Worm (Caenorhabditis elegans) whole organism, L1 larva: ENCODE results near the gene EEED8.13.

Source experiments
- C04F5.9 ChIP-seq: sonication (generic microtip); optimal IDR thresholded peaks from 2 replicates; lab custom pipeline; 2016; ENCODE audit warnings: missing genetic modification characterization, missing compliant biosample characterization
- C16A3.4 ChIP-seq: fragments of 150-350 bp; optimal IDR thresholded peaks from 2 replicates; lab custom pipeline; 2014; ENCODE audit warnings: missing biosample characterization, missing genetic modification characterization
- C34B4.2 ChIP-seq: sonication (generic microtip); optimal IDR thresholded peaks from 2 replicates; lab custom pipeline; 2017; ENCODE audit warnings: mild to moderate bottlenecking, missing genetic modification characterization, missing compliant biosample characterization
- F16B12.6 ChIP-seq: fragments of 150-350 bp; optimal IDR thresholded peaks from 2 replicates; lab custom pipeline; 2014; ENCODE audit warnings: missing biosample characterization, missing genetic modification characterization
- aha-1 ChIP-seq: fragments of 150-350 bp; optimal IDR thresholded peaks from 2 replicates; lab custom pipeline; 2014; ENCODE audit warnings: missing biosample characterization, missing genetic modification characterization
- alr-1 ChIP-seq: fragments of 200-800 bp; sonication (Bioruptor generic); optimal IDR thresholded peaks from 2 replicates; lab custom pipeline; 2018; ENCODE audit warnings: borderline replicate concordance, mild to moderate bottlenecking, missing genetic modification characterization, missing compliant biosample characterization
- ama-1 ChIP-seq: fragments of 150-350 bp; optimal IDR thresholded peaks from 2 replicates; lab custom pipeline; 2014
- ceh-63 ChIP-seq: fragments of 200-800 bp; sonication (Bioruptor generic); optimal IDR thresholded peaks from 2 replicates; lab custom pipeline; 2018; ENCODE audit warnings: mild to moderate bottlenecking, missing genetic modification characterization, missing compliant biosample characterization
- ceh-8 ChIP-seq: fragments of 200-800 bp; sonication (Bioruptor generic); optimal IDR thresholded peaks from 2 replicates; lab custom pipeline; 2018; ENCODE audit warnings: mild to moderate bottlenecking, missing genetic modification characterization, moderate library complexity, missing compliant biosample characterization
- ceh-82 ChIP-seq, 3 experiments: fragments of 150-350 bp in 1 of 3; sonication (generic microtip) in 2 of 3; optimal IDR thresholded peaks; 2 replicates each; lab custom pipeline; 2014 to 2017; ENCODE audit warnings: missing biosample characterization in 3 of 3, missing genetic modification characterization in 3 of 3
- dsc-1 ChIP-seq: sonication (generic microtip); optimal IDR thresholded peaks from 2 replicates; lab custom pipeline; 2016; ENCODE audit warnings: mild to moderate bottlenecking, missing genetic modification characterization, missing compliant biosample characterization
- efl-1 ChIP-seq, 4 experiments: fragments of 150-350 bp; optimal IDR thresholded peaks in 3 of 4; peaks in 1 of 4; 1 replicate in 1 of 4; 2 replicates in 3 of 4; lab custom pipeline; 2014; ENCODE audit warnings: missing biosample characterization in 2 of 4, missing genetic modification characterization in 2 of 4, missing genetic modification reagents in 2 of 4
- efl-3 ChIP-seq: fragments of 200-800 bp; sonication (Bioruptor generic); optimal IDR thresholded peaks from 2 replicates; lab custom pipeline; 2018; ENCODE audit warnings: mild to moderate bottlenecking, missing genetic modification characterization, missing compliant biosample characterization
- elt-2 ChIP-seq: sonication (generic microtip); optimal IDR thresholded peaks from 2 replicates; lab custom pipeline; 2016; ENCODE audit warnings: missing genetic modification characterization, mild to moderate bottlenecking, inconsistent platforms, missing compliant biosample characterization, missing genetic modification reagents
- elt-3 ChIP-seq, 6 experiments: fragments of 150-350 bp in 1 of 6; sonication (generic microtip); optimal IDR thresholded peaks; 2 replicates each; lab custom pipeline; 2017 to 2018; ENCODE audit warnings: missing biosample characterization in 6 of 6, missing genetic modification characterization in 6 of 6, inconsistent platforms in 1 of 6
- ets-5 ChIP-seq: fragments of 200-800 bp; sonication (Bioruptor generic); IDR thresholded peaks from 2 replicates; pipeline ENCODE4 v1.3.6; 2022; ENCODE audit warnings: missing genetic modification characterization, missing compliant biosample characterization
- fos-1 ChIP-seq: fragments of 150-350 bp; optimal IDR thresholded peaks from 2 replicates; lab custom pipeline; 2014; ENCODE audit warnings: missing biosample characterization, missing genetic modification characterization
- grh-1 ChIP-seq: fragments of 200-800 bp; sonication (Bioruptor generic); IDR thresholded peaks from 2 replicates; pipeline ENCODE4 v1.3.6; 2022; ENCODE audit warnings: missing genetic modification reagents, missing genetic modification characterization, missing compliant biosample characterization
- jun-1 ChIP-seq: fragments of 150-350 bp; optimal IDR thresholded peaks from 2 replicates; lab custom pipeline; 2014; ENCODE audit warnings: missing biosample characterization, missing genetic modification reagents, missing genetic modification characterization
- lin-13 ChIP-seq: fragments of 150-350 bp; optimal IDR thresholded peaks from 2 replicates; lab custom pipeline; 2014; ENCODE audit warnings: missing biosample characterization, missing genetic modification reagents, missing genetic modification characterization
- lin-14 ChIP-seq: fragments of 200-800 bp; sonication (Bioruptor generic); optimal IDR thresholded peaks from 2 replicates; lab custom pipeline; 2018; ENCODE audit warnings: mild to moderate bottlenecking, missing genetic modification characterization, moderate library complexity, missing compliant biosample characterization
- lin-15B ChIP-seq: fragments of 150-350 bp; sonication (generic microtip); optimal IDR thresholded peaks from 3 replicates; lab custom pipeline; 2014; ENCODE audit warnings: missing biosample characterization, missing genetic modification characterization
- lin-39 ChIP-seq: fragments of 150-350 bp; optimal IDR thresholded peaks from 2 replicates; lab custom pipeline; 2014; ENCODE audit warnings: missing biosample characterization, missing genetic modification reagents, missing genetic modification characterization
- lir-3 ChIP-seq: sonication (generic microtip); optimal IDR thresholded peaks from 2 replicates; lab custom pipeline; 2016; ENCODE audit warnings: mild to moderate bottlenecking, missing genetic modification characterization, moderate library complexity, missing compliant biosample characterization; ENCODE audit not compliant: poor library complexity
- lsy-2 ChIP-seq, 2 experiments: fragments of 150-350 bp; optimal IDR thresholded peaks; 2 replicates each; lab custom pipeline; 2014; ENCODE audit warnings: missing biosample characterization in 2 of 2, missing genetic modification characterization in 2 of 2
- mab-9 ChIP-seq: fragments of 200-800 bp; sonication (Bioruptor generic); IDR thresholded peaks from 2 replicates; pipeline ENCODE4 v1.3.6; 2022; ENCODE audit warnings: missing genetic modification reagents, missing genetic modification characterization, missing compliant biosample characterization
- mef-2 ChIP-seq: fragments of 150-350 bp; optimal IDR thresholded peaks from 2 replicates; lab custom pipeline; 2014; ENCODE audit warnings: missing biosample characterization, missing genetic modification characterization
- nhr-11 ChIP-seq: fragments of 150-350 bp; optimal IDR thresholded peaks from 2 replicates; lab custom pipeline; 2014; ENCODE audit warnings: missing biosample characterization, missing genetic modification characterization
- nhr-20 ChIP-seq: sonication (generic microtip); optimal IDR thresholded peaks from 2 replicates; lab custom pipeline; 2016; ENCODE audit warnings: mild to moderate bottlenecking, missing genetic modification characterization, missing compliant biosample characterization
- nhr-28 ChIP-seq: fragments of 150-350 bp; optimal IDR thresholded peaks from 2 replicates; lab custom pipeline; 2014; ENCODE audit warnings: missing biosample characterization, missing genetic modification characterization
- nhr-47 ChIP-seq: sonication (generic microtip); optimal IDR thresholded peaks from 2 replicates; lab custom pipeline; 2016; ENCODE audit warnings: mild to moderate bottlenecking, missing genetic modification characterization, moderate library complexity, missing compliant biosample characterization
- nhr-71 ChIP-seq: sonication (generic microtip); optimal IDR thresholded peaks from 2 replicates; lab custom pipeline; 2016; ENCODE audit warnings: mild to moderate bottlenecking, missing genetic modification characterization, moderate library complexity, missing compliant biosample characterization
- nhr-84 ChIP-seq: sonication (generic microtip); optimal IDR thresholded peaks from 2 replicates; lab custom pipeline; 2017; ENCODE audit warnings: missing biosample characterization, missing genetic modification characterization
- nhr-85 ChIP-seq: sonication (generic microtip); peaks from one replicate; lab custom pipeline; 2016; ENCODE audit warnings: missing genetic modification characterization, inconsistent platforms, missing compliant biosample characterization
- nhr-90 ChIP-seq: sonication (generic microtip); optimal IDR thresholded peaks from 2 replicates; lab custom pipeline; 2016; ENCODE audit warnings: mild to moderate bottlenecking, missing genetic modification characterization, missing compliant biosample characterization; ENCODE audit not compliant: poor library complexity
- rnt-1 ChIP-seq: sonication (generic microtip); optimal IDR thresholded peaks from 2 replicates; lab custom pipeline; 2016; ENCODE audit warnings: mild to moderate bottlenecking, missing genetic modification characterization, moderate library complexity, missing compliant biosample characterization
- skn-1 ChIP-seq: fragments of 150-350 bp; optimal IDR thresholded peaks from 2 replicates; lab custom pipeline; 2014; ENCODE audit warnings: missing biosample characterization, missing genetic modification characterization
- snpc-4 ChIP-seq: fragments of 150-350 bp; optimal IDR thresholded peaks from 2 replicates; lab custom pipeline; 2014; ENCODE audit warnings: missing biosample characterization, missing genetic modification characterization
- sup-37 ChIP-seq: fragments of 200-800 bp; sonication (Bioruptor generic); optimal IDR thresholded peaks from 2 replicates; lab custom pipeline; 2018; ENCODE audit warnings: mild to moderate bottlenecking, missing genetic modification characterization, missing compliant biosample characterization
- unc-86 ChIP-seq: sonication (generic microtip); optimal IDR thresholded peaks from 2 replicates; lab custom pipeline; 2016; ENCODE audit warnings: missing genetic modification characterization, missing compliant biosample characterization
- xbp-1 ChIP-seq: sonication (generic microtip); optimal IDR thresholded peaks from 2 replicates; lab custom pipeline; 2016; ENCODE audit warnings: missing genetic modification characterization, missing compliant biosample characterization
- zag-1 ChIP-seq: fragments of 150-350 bp; optimal IDR thresholded peaks from 2 replicates; lab custom pipeline; 2014; ENCODE audit warnings: missing biosample characterization, missing genetic modification characterization
- zip-4 ChIP-seq: fragments of 200-800 bp; sonication (Bioruptor generic); optimal IDR thresholded peaks from 2 replicates; lab custom pipeline; 2018; ENCODE audit warnings: mild to moderate bottlenecking, missing genetic modification characterization, moderate library complexity, missing compliant biosample characterization

The EEED8.13 gene

ce11 chrII:5373275-5374047 lies 38.9 kb downstream of the EEED8.13 start, which contains the start of the genes agt-2 and F09E5.3 (continued):
- TF ChIP-seq zip-4 (GFP tag; lab: Kevin White, UChicago), result peak; percentile 81
- peak; percentile 88 for TF ChIP-seq mab-9 (GFP tag; lab: Robert Waterston, UW)
- no peak for TF ChIP-seq nhr-84 (tag; lab: Kevin White, UChicago)
- TF ChIP-seq lin-13, result peak; percentile 88
- peak; percentile 92 to 95 (median 93) for TF ChIP-seq ceh-82 (tag; optimal IDR thresholded peaks at IDR 0.05; lab: Kevin White, UChicago)
- no peak for TF ChIP-seq ceh-63 (GFP tag; lab: Kevin White, UChicago)
- peak; percentile 87 for TF ChIP-seq grh-1 (GFP tag; lab: Robert Waterston, UW)
- TF ChIP-seq lsy-2 (tag; optimal IDR thresholded peaks at IDR 0.05; lab: Kevin White, UChicago), result peak; percentile 95 to 97
- TF ChIP-seq fos-1 (tag; lab: Kevin White, UChicago), result peak; percentile 89
- peak; percentile 86 for TF ChIP-seq ama-1
- peak; percentile 81 for TF ChIP-seq nhr-11 (tag; lab: Kevin White, UChicago)
- TF ChIP-seq unc-86 (tag; lab: Kevin White, UChicago), result peak; percentile 93
- peak; percentile 97 for TF ChIP-seq nhr-71 (tag; lab: Kevin White, UChicago)
- TF ChIP-seq C16A3.4 (tag; lab: Kevin White, UChicago), result peak; percentile 95
- TF ChIP-seq aha-1 (tag; lab: Kevin White, UChicago), result peak; percentile 20
- TF ChIP-seq snpc-4 (tag; lab: Kevin White, UChicago), result peak; percentile 89
- TF ChIP-seq skn-1 (tag; lab: Kevin White, UChicago), result peak; percentile 94
- peak; percentile 91 for TF ChIP-seq nhr-90 (tag; lab: Kevin White, UChicago)
- peak; percentile 82 for TF ChIP-seq lin-15B (tag; lab: Kevin White, UChicago)
- TF ChIP-seq elt-3 (tag; optimal IDR thresholded peaks at IDR 0.05; lab: Kevin White, UChicago), result peak in 3 of 6 experiments; percentile 43 to 81 (median 77)
- TF ChIP-seq zag-1 (tag; lab: Kevin White, UChicago), result peak; percentile 26
- peak; percentile 76 for TF ChIP-seq F16B12.6 (tag; lab: Kevin White, UChicago)
- TF ChIP-seq ceh-8, result peak; percentile 85
- TF ChIP-seq sup-37 (GFP tag; lab: Kevin White, UChicago), result peak; percentile 79
- TF ChIP-seq lin-14 (GFP tag; lab: Kevin White, UChicago), result peak; percentile 96
- TF ChIP-seq efl-3, result peak; percentile 21
- peak; percentile 91 to 94 for TF ChIP-seq efl-1 (optimal IDR thresholded peaks at IDR 0.05; lab: Kevin White, UChicago)
- peak; percentile 88 to 99 for TF ChIP-seq efl-1 (GFP tag; optimal IDR thresholded peaks at IDR 0.05 in 1 of 2; lab: Kevin White, UChicago)
- no peak for TF ChIP-seq nhr-28 (tag; lab: Kevin White, UChicago)
- TF ChIP-seq nhr-85 (tag; lab: Kevin White, UChicago), result peak; percentile 93
- peak; percentile 87 for TF ChIP-seq lir-3 (tag; lab: Kevin White, UChicago)
- TF ChIP-seq lin-39, result peak; percentile 94
- TF ChIP-seq ets-5 (GFP tag; lab: Robert Waterston, UW), result no peak
- peak; percentile 81 for TF ChIP-seq C04F5.9 (tag; lab: Kevin White, UChicago)

- TF ChIP-seq C04F5.9 (tag; lab: Kevin White, UChicago), result no peak
- TF ChIP-seq xbp-1 (tag; lab: Kevin White, UChicago), result no peak
- TF ChIP-seq dsc-1 (tag; lab: Kevin White, UChicago), result no peak
- no peak for TF ChIP-seq nhr-20 (tag; lab: Kevin White, UChicago)
- TF ChIP-seq ets-5 (GFP tag; lab: Robert Waterston, UW), result no peak
- no peak for TF ChIP-seq lin-13
- no peak for TF ChIP-seq C34B4.2
- no peak for TF ChIP-seq rnt-1 (tag; lab: Kevin White, UChicago)
- TF ChIP-seq alr-1 (tag; lab: Kevin White, UChicago), result no peak
- TF ChIP-seq jun-1 (tag; lab: Kevin White, UChicago), result no peak
- TF ChIP-seq C16A3.4 (tag; lab: Kevin White, UChicago), result no peak
- TF ChIP-seq nhr-47 (tag; lab: Kevin White, UChicago), result no peak
- TF ChIP-seq mef-2, result no peak
- TF ChIP-seq zip-4 (GFP tag; lab: Kevin White, UChicago), result no peak
- no peak for TF ChIP-seq elt-2 (tag; lab: Kevin White, UChicago)
Observed at ce11 chrII:5370641-5371040, 41.7 kb downstream of the EEED8.13 start, which contains the start of gene F09E5.12. F09E5.12 (minus strand) TSS chrII:5370741.
